Fruit fly (Drosophila melanogaster) whole organism, wandering third instar larva: ENCODE data around the gene mRpL16.

Experiments used
- Abd-B ChIP-seq: fragments of >200 bp; optimal IDR thresholded peaks from 2 replicates; lab custom pipeline; 2017; ENCODE audit warnings: missing biosample characterization, missing genetic modification characterization
- CG32264 ChIP-seq: fragments of 200-800 bp; sonication (Bioruptor generic); optimal IDR thresholded peaks from 2 replicates; lab custom pipeline; 2016; ENCODE audit warnings: missing biosample characterization, missing genetic modification characterization
- CG9705 ChIP-seq: fragments of 200-800 bp; sonication (Bioruptor generic); optimal IDR thresholded peaks from 2 replicates; lab custom pipeline; 2018; ENCODE audit warnings: missing biosample characterization, mild to moderate bottlenecking, missing genetic modification characterization
- CrebA ChIP-seq: fragments of 200-800 bp; sonication (Bioruptor generic); optimal IDR thresholded peaks from 2 replicates; lab custom pipeline; 2016; ENCODE audit warnings: missing biosample characterization, mild to moderate bottlenecking, missing genetic modification characterization, borderline replicate concordance
- Dfd ChIP-seq: fragments of >200 bp; optimal IDR thresholded peaks from 2 replicates; lab custom pipeline; 2017; ENCODE audit warnings: missing biosample characterization, missing genetic modification characterization
- Dif ChIP-seq: fragments of 200-275, 200-300 bp; sonication (Bioruptor generic); optimal IDR thresholded peaks from 2 replicates; lab custom pipeline; 2018; ENCODE audit warnings: missing biosample characterization, missing genetic modification characterization; ENCODE audit not compliant: partially characterized antibody
- GATAd ChIP-seq: sonication (Bioruptor generic); optimal IDR thresholded peaks from 2 replicates; lab custom pipeline; 2016; ENCODE audit warnings: missing biosample characterization, missing genetic modification characterization
- HLH106 ChIP-seq: fragments of 200-800 bp; optimal IDR thresholded peaks from 3 replicates; lab custom pipeline; 2019; ENCODE audit warnings: missing biosample characterization, mild to moderate bottlenecking, missing genetic modification characterization, moderate library complexity
- Hnf4 ChIP-seq: fragments of 200-800 bp; sonication (Bioruptor generic); optimal IDR thresholded peaks from 2 replicates; lab custom pipeline; 2016; ENCODE audit warnings: missing biosample characterization, mild to moderate bottlenecking, missing genetic modification characterization
- Hr78 ChIP-seq: fragments of >200 bp; optimal IDR thresholded peaks from 2 replicates; lab custom pipeline; 2017; ENCODE audit warnings: missing biosample characterization, missing genetic modification characterization
- Hr83 ChIP-seq: fragments of 200-300 bp; sonication (Bioruptor generic); optimal IDR thresholded peaks from 2 replicates; lab custom pipeline; 2016; ENCODE audit warnings: missing biosample characterization, mild to moderate bottlenecking, missing genetic modification characterization, moderate library complexity; ENCODE audit not compliant: poor library complexity, severe bottlenecking
- Jra ChIP-seq: sonication (Bioruptor generic); optimal IDR thresholded peaks from 2 replicates; lab custom pipeline; 2016; ENCODE audit warnings: missing biosample characterization, missing genetic modification characterization
- Mio ChIP-seq: sonication (Bioruptor generic); optimal IDR thresholded peaks from 2 replicates; lab custom pipeline; 2016; ENCODE audit warnings: missing biosample characterization, missing genetic modification characterization
- Myc ChIP-seq: fragments of >200 bp; optimal IDR thresholded peaks from 2 replicates; lab custom pipeline; 2017
- N ChIP-seq: fragments of >200 bp; optimal IDR thresholded peaks from 2 replicates; lab custom pipeline; 2018; ENCODE audit warnings: missing biosample characterization, missing external identifiers, missing genetic modification characterization
- OdsH ChIP-seq: fragments of 200-800 bp; sonication (Bioruptor generic); optimal IDR thresholded peaks from 2 replicates; lab custom pipeline; 2016; ENCODE audit warnings: missing biosample characterization, mild to moderate bottlenecking, missing genetic modification characterization
- Rel ChIP-seq, 2 experiments: fragments of 200-800 bp; sonication (Bioruptor generic) in 1 of 2; optimal IDR thresholded peaks; 2 replicates in 1 of 2; 3 replicates in 1 of 2; lab custom pipeline; 2016 to 2019; ENCODE audit warnings: mild to moderate bottlenecking in 2 of 2, missing biosample characterization in 2 of 2, missing genetic modification characterization in 2 of 2, moderate library complexity in 1 of 2
- Sp1 ChIP-seq: fragments of 200-800 bp; sonication (Bioruptor generic); optimal IDR thresholded peaks from 3 replicates; lab custom pipeline; 2019; ENCODE audit warnings: missing biosample characterization, mild to moderate bottlenecking, missing genetic modification characterization, moderate library complexity
- Vsx2 ChIP-seq: fragments of 200-300, 225-300 bp; sonication (Bioruptor generic); optimal IDR thresholded peaks from 2 replicates; lab custom pipeline; 2018; ENCODE audit warnings: missing biosample characterization, missing genetic modification characterization; ENCODE audit not compliant: partially characterized antibody
- br ChIP-seq: fragments of 200-800 bp; sonication (Bioruptor generic); optimal IDR thresholded peaks from 2 replicates; lab custom pipeline; 2016; ENCODE audit warnings: missing biosample characterization, missing genetic modification characterization
- brk ChIP-seq: fragments of 200-800 bp; sonication (Bioruptor generic); optimal IDR thresholded peaks from 2 replicates; lab custom pipeline; 2016; ENCODE audit warnings: missing biosample characterization, mild to moderate bottlenecking, missing genetic modification characterization
- dl ChIP-seq, 2 experiments: fragments of 175-275, 200-275 bp in 1 of 2; fragments of 200-275 bp in 1 of 2; sonication (Bioruptor generic); optimal IDR thresholded peaks; lab custom pipeline; 2018; ENCODE audit warnings: mild to moderate bottlenecking in 2 of 2, missing biosample characterization in 2 of 2, missing genetic modification characterization in 2 of 2, moderate library complexity in 2 of 2; ENCODE audit not compliant: partially characterized antibody in 2 of 2, insufficient read depth in 1 of 2
- dmrt93B ChIP-seq: fragments of 200-800 bp; sonication (Bioruptor generic); optimal IDR thresholded peaks from 2 replicates; lab custom pipeline; 2018; ENCODE audit warnings: missing biosample characterization, mild to moderate bottlenecking, missing genetic modification characterization
- dsf ChIP-seq: sonication (Bioruptor generic); optimal IDR thresholded peaks from 2 replicates; lab custom pipeline; 2016; ENCODE audit warnings: missing biosample characterization, missing genetic modification characterization, borderline replicate concordance
- ey ChIP-seq: fragments of 200-800 bp; sonication (Bioruptor generic); optimal IDR thresholded peaks from 2 replicates; lab custom pipeline; 2016; ENCODE audit warnings: missing biosample characterization, missing genetic modification characterization
- foxo ChIP-seq, 2 experiments: fragments of 200-800 bp; sonication (Bioruptor generic); optimal IDR thresholded peaks; 2 replicates in 1 of 2; 3 replicates in 1 of 2; lab custom pipeline; 2016 to 2017; ENCODE audit warnings: missing biosample characterization in 2 of 2, missing genetic modification characterization in 2 of 2
- fru ChIP-seq: fragments of 200-800 bp; sonication (Bioruptor generic); optimal IDR thresholded peaks from 3 replicates; lab custom pipeline; 2016; ENCODE audit warnings: missing biosample characterization, mild to moderate bottlenecking, missing genetic modification characterization
- h ChIP-seq: fragments of 200-800 bp; sonication (Bioruptor generic); optimal IDR thresholded peaks from 3 replicates; lab custom pipeline; 2016; ENCODE audit warnings: missing biosample characterization, mild to moderate bottlenecking, missing genetic modification characterization
- jim ChIP-seq: fragments of 175-275, 200-325 bp; sonication (Bioruptor generic); optimal IDR thresholded peaks from 2 replicates; lab custom pipeline; 2016; ENCODE audit warnings: missing biosample characterization, mild to moderate bottlenecking, missing genetic modification characterization
- lola ChIP-seq: fragments of >200 bp; optimal IDR thresholded peaks from 2 replicates; lab custom pipeline; 2017; ENCODE audit warnings: missing biosample characterization, missing genetic modification characterization
- pan ChIP-seq: fragments of >200 bp; optimal IDR thresholded peaks from 2 replicates; lab custom pipeline; 2017
- psq ChIP-seq: fragments of 200-800 bp; sonication (Bioruptor generic); optimal IDR thresholded peaks from 3 replicates; lab custom pipeline; 2017; ENCODE audit warnings: missing biosample characterization, mild to moderate bottlenecking, missing genetic modification characterization, moderate library complexity
- rgr ChIP-seq: fragments of 200-800 bp; sonication (Bioruptor generic); optimal IDR thresholded peaks from 3 replicates; lab custom pipeline; 2016; ENCODE audit warnings: missing biosample characterization, mild to moderate bottlenecking, missing genetic modification characterization
- sage ChIP-seq: fragments of 200-800 bp; sonication (Bioruptor generic); optimal IDR thresholded peaks from 2 replicates; lab custom pipeline; 2016; ENCODE audit warnings: missing biosample characterization, mild to moderate bottlenecking, missing genetic modification characterization
- sv ChIP-seq: fragments of 200-800 bp; sonication (Bioruptor generic); optimal IDR thresholded peaks from 3 replicates; lab custom pipeline; 2016; ENCODE audit warnings: missing biosample characterization, missing genetic modification characterization
- tai ChIP-seq: sonication (Bioruptor generic); optimal IDR thresholded peaks from 2 replicates; lab custom pipeline; 2016; ENCODE audit warnings: missing biosample characterization, missing genetic modification characterization
- usp ChIP-seq: fragments of >200 bp; optimal IDR thresholded peaks from 2 replicates; lab custom pipeline; 2017; ENCODE audit warnings: missing biosample characterization, missing genetic modification characterization
- woc ChIP-seq: sonication (Bioruptor generic); optimal IDR thresholded peaks from 2 replicates; lab custom pipeline; 2016; ENCODE audit warnings: missing biosample characterization, mild to moderate bottlenecking, missing genetic modification characterization

The mRpL16 gene

dm6 chrX:1865673-1866072 lies 24.4 kb upstream of the mRpL16 start, which contains the start of the genes Gcna and MED18:
Gene Gcna (minus strand): TSS chrX:1865835.
Gene MED18 (plus strand): TSS chrX:1865909.
- TF ChIP-seq Hr78 (no peak), Myc (lab: Kevin White, UChicago) (peak; percentile 56)
- TF ChIP-seq, all 38 proteins: peak for 1

- TF ChIP-seq Sp1 (GFP tag; lab: Kevin White, UChicago) = peak; percentile 23
- TF ChIP-seq Dfd = no peak
- no peak for TF ChIP-seq Mio (GFP tag; lab: Kevin White, UChicago)
- peak; percentile 16 for TF ChIP-seq psq (GFP tag; lab: Kevin White, UChicago)
- no peak for TF ChIP-seq Rel (GFP tag; optimal IDR thresholded peaks at IDR 0.05; lab: Kevin White, UChicago)
- peak; percentile 37 for TF ChIP-seq Rel (tag; optimal IDR thresholded peaks at IDR 0.05; lab: Kevin White, UChicago)
- TF ChIP-seq dsf (GFP tag; lab: Kevin White, UChicago) = no peak
- no peak for TF ChIP-seq OdsH (GFP tag; lab: Kevin White, UChicago)
- no peak for TF ChIP-seq dmrt93B (GFP tag; lab: Kevin White, UChicago)
Observed at dm6 chrX:1868586-1869111, 21.4 kb upstream of the mRpL16 start, which contains the start of the genes CG14803 and Pex5. Gene CG14803 (plus strand): TSS chrX:1868870. Gene Pex5 (minus strand): TSS chrX:1869061.

- TF ChIP-seq Jra (GFP tag; lab: Kevin White, UChicago) (no peak), usp (GFP tag; lab: Kevin White, UChicago) (no peak), psq (GFP tag; lab: Kevin White, UChicago) (no peak), Hnf4 (GFP tag; lab: Kevin White, UChicago) (no peak), Sp1 (GFP tag; lab: Kevin White, UChicago) (peak; percentile 15), woc (GFP tag; lab: Kevin White, UChicago) (no peak)
Observed at dm6 chrX:1873515-1874126, 16.4 kb upstream of the mRpL16 start, which contains the start of the genes Pgam5 and Vps26. Gene Pgam5 (minus strand): TSS chrX:1873565. Gene Vps26 (plus strand): TSS chrX:1873853.

- TF ChIP-seq rgr (GFP tag; lab: Kevin White, UChicago) (peak; percentile 82), CrebA (no peak), Dif (GFP tag; lab: Kevin White, UChicago) (no peak), CG32264 (GFP tag; lab: Kevin White, UChicago) (no peak), h (GFP tag; lab: Kevin White, UChicago) (no peak), psq (GFP tag; lab: Kevin White, UChicago) (no peak), dmrt93B (GFP tag; lab: Kevin White, UChicago) (no peak), OdsH (GFP tag; lab: Kevin White, UChicago) (peak; percentile 55), jim (no peak), Hr83 (GFP tag; lab: Kevin White, UChicago) (peak; percentile 15), Hnf4 (GFP tag; lab: Kevin White, UChicago) (no peak), ey (GFP tag; lab: Kevin White, UChicago) (no peak), HLH106 (peak; percentile 61), sage (GFP tag; lab: Kevin White, UChicago) (no peak), dl (GFP tag; optimal IDR thresholded peaks at IDR 0.05; lab: Kevin White, UChicago; ENCODE audit: insufficient read depth in 1 of 2, partially characterized antibody in 2 of 2) (no peak), usp (GFP tag; lab: Kevin White, UChicago) (no peak), Myc (lab: Kevin White, UChicago) (no peak), Dfd (no peak), Rel (GFP tag; optimal IDR thresholded peaks at IDR 0.05; lab: Kevin White, UChicago) (peak; percentile 23), Rel (tag; optimal IDR thresholded peaks at IDR 0.05; lab: Kevin White, UChicago) (peak; percentile 62), br (no peak), fru (GFP tag; lab: Kevin White, UChicago) (no peak), N (GFP tag; lab: Kevin White, UChicago) (no peak), GATAd (GFP tag; lab: Kevin White, UChicago) (no peak), pan (no peak), Sp1 (GFP tag; lab: Kevin White, UChicago) (peak; percentile 82), sv (GFP tag; lab: Kevin White, UChicago) (no peak), Jra (GFP tag; lab: Kevin White, UChicago) (no peak), lola (GFP tag; lab: Kevin White, UChicago) (no peak), Abd-B (no peak), Vsx2 (GFP tag; lab: Kevin White, UChicago) (no peak), CG9705 (peak; percentile 66), tai (GFP tag; lab: Kevin White, UChicago) (no peak), woc (GFP tag; lab: Kevin White, UChicago) (no peak), foxo (GFP tag; optimal IDR thresholded peaks at IDR 0.05; lab: Kevin White, UChicago) (peak in 1 of 2 experiments; percentile 39), dsf (GFP tag; lab: Kevin White, UChicago) (no peak), brk (GFP tag; lab: Kevin White, UChicago) (no peak), Mio (GFP tag; lab: Kevin White, UChicago) (no peak), Hr78 (no peak)
Observed at dm6 chrX:1877107-1877736, 12.8 kb upstream of the mRpL16 start, which contains the start of the genes CG14817 and CG14805. Gene CG14817 (minus strand): TSS chrX:1877270. Gene CG14805 (plus strand): TSS chrX:1877317.
